Fruit fly (Drosophila melanogaster): ENCODE measurements around the gene Ugt316A1.

DNA sequence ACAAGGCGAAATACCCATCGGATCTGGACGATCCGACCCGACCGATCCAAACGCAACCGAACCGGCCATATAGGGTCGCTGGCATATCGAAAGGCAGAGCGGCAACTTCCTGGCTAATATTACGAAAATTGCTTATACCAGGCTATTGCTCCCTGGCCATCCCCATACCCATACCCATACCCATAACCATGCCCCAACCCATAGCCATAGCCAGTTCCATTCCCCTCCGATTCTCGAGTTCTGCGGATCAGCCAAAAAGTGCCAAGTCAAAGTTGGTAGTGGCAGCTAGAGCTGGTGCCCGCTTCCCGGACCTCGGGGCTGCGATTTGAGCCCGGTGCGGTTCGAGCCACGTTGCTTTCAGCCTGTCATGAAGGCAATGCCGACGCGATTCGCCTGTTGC is 21.5 kb downstream of the Ugt316A1 start:
- no peak for TF ChIP-seq Sin3A (optimal IDR thresholded peaks at IDR 0.05)
- no peak for TF ChIP-seq Myc (optimal IDR thresholded peaks at IDR 0.05)
- no peak for TF ChIP-seq psq (optimal IDR thresholded peaks at IDR 0.05)
- TF ChIP-seq insv (optimal IDR thresholded peaks at IDR 0.05), result no peak

All from Kc167 (cell line).